Worm (Caenorhabditis elegans): ENCODE measurements around the gene copb-2.

ce11 chrIV:9442106-9442532 is 17.4 kb upstream of the copb-2 start:
- no peak for TF ChIP-seq lin-39 (tag; optimal IDR thresholded peaks at IDR 0.05)
- no peak for TF ChIP-seq egl-27 (tag; optimal IDR thresholded peaks at IDR 0.05)
- peak; percentile 96 for TF ChIP-seq pqm-1 (tag; optimal IDR thresholded peaks at IDR 0.05)
- no peak for TF ChIP-seq unc-39 (tag; optimal IDR thresholded peaks at IDR 0.05)
- TF ChIP-seq aly-2 (tag; optimal IDR thresholded peaks at IDR 0.05) = no peak
